Fruit fly (Drosophila melanogaster) whole organism, wandering third instar larva: ENCODE data around the gene CG32206.

Experiments used
- CrebA ChIP-seq: fragments of 200-800 bp; sonication (Bioruptor generic); optimal IDR thresholded peaks from 2 replicates; lab custom pipeline; 2016; ENCODE audit warnings: missing biosample characterization, mild to moderate bottlenecking, missing genetic modification characterization, borderline replicate concordance
- HLH106 ChIP-seq: fragments of 200-800 bp; optimal IDR thresholded peaks from 3 replicates; lab custom pipeline; 2019; ENCODE audit warnings: missing biosample characterization, mild to moderate bottlenecking, missing genetic modification characterization, moderate library complexity
- Myc ChIP-seq: fragments of >200 bp; optimal IDR thresholded peaks from 2 replicates; lab custom pipeline; 2017
- br ChIP-seq: fragments of 200-800 bp; sonication (Bioruptor generic); optimal IDR thresholded peaks from 2 replicates; lab custom pipeline; 2016; ENCODE audit warnings: missing biosample characterization, missing genetic modification characterization
- dmrt93B ChIP-seq: fragments of 200-800 bp; sonication (Bioruptor generic); optimal IDR thresholded peaks from 2 replicates; lab custom pipeline; 2018; ENCODE audit warnings: missing biosample characterization, mild to moderate bottlenecking, missing genetic modification characterization
- h ChIP-seq: fragments of 200-800 bp; sonication (Bioruptor generic); optimal IDR thresholded peaks from 3 replicates; lab custom pipeline; 2016; ENCODE audit warnings: missing biosample characterization, mild to moderate bottlenecking, missing genetic modification characterization

DNA sequence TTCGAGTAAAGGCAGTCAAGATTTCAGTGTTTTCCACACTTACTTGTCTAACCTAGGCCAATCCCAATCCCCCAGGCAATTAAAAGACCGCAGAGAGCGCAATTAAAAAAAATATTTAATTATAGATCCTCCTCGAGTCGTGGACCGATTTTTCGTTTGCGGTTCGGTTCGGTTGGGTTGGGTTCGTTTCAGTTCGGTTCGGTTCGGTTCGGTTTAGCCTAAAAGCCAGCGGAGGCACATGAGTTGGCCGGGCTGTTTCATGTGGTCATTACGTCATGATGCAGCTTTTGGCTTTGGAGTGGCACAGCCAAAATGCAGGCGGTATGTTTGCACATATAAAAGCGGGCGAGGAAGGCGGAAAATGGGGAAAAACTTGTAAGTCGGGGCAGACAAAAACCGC is 80.9 kb downstream of the CG32206 start:
- no peak for TF ChIP-seq br (GFP tag; lab: Kevin White, UChicago)
- no peak for TF ChIP-seq h (GFP tag; lab: Kevin White, UChicago)
- TF ChIP-seq CrebA (GFP tag; lab: Kevin White, UChicago) = no peak
- no peak for TF ChIP-seq Myc
- TF ChIP-seq HLH106 (tag; lab: Kevin White, UChicago) = no peak
- no peak for TF ChIP-seq dmrt93B (GFP tag; lab: Kevin White, UChicago)
